Worm (Caenorhabditis elegans) whole organism, L1 larva: Measurements from ENCODE around the gene C13G3.1.

Experiments used
- ama-1 ChIP-seq: fragments of 150-350 bp; optimal IDR thresholded peaks from 2 replicates; lab custom pipeline; 2014
- fos-1 ChIP-seq: fragments of 150-350 bp; optimal IDR thresholded peaks from 2 replicates; lab custom pipeline; 2014; ENCODE audit warnings: missing biosample characterization, missing genetic modification characterization
- lin-14 ChIP-seq: fragments of 200-800 bp; sonication (Bioruptor generic); optimal IDR thresholded peaks from 2 replicates; lab custom pipeline; 2018; ENCODE audit warnings: mild to moderate bottlenecking, missing genetic modification characterization, moderate library complexity, missing compliant biosample characterization
- lin-15B ChIP-seq: fragments of 150-350 bp; sonication (generic microtip); optimal IDR thresholded peaks from 3 replicates; lab custom pipeline; 2014; ENCODE audit warnings: missing biosample characterization, missing genetic modification characterization
- nhr-12 ChIP-seq: sonication (generic microtip); optimal IDR thresholded peaks from 2 replicates; lab custom pipeline; 2017; ENCODE audit warnings: missing biosample characterization, missing genetic modification characterization
- unc-130 ChIP-seq: fragments of 150-350 bp; optimal IDR thresholded peaks from 2 replicates; lab custom pipeline; 2017; ENCODE audit warnings: missing biosample characterization, missing genetic modification characterization, inconsistent platforms
- unc-62 ChIP-seq: fragments of 150-350 bp; optimal IDR thresholded peaks from 2 replicates; lab custom pipeline; 2014; ENCODE audit warnings: missing biosample characterization, missing genetic modification reagents, missing genetic modification characterization
- ztf-11 ChIP-seq, 2 experiments: sonication (generic microtip); optimal IDR thresholded peaks; 2 replicates each; lab custom pipeline; 2016 to 2017; ENCODE audit warnings: missing genetic modification characterization in 2 of 2, missing biosample characterization in 1 of 2, missing compliant biosample characterization in 1 of 2

DNA sequence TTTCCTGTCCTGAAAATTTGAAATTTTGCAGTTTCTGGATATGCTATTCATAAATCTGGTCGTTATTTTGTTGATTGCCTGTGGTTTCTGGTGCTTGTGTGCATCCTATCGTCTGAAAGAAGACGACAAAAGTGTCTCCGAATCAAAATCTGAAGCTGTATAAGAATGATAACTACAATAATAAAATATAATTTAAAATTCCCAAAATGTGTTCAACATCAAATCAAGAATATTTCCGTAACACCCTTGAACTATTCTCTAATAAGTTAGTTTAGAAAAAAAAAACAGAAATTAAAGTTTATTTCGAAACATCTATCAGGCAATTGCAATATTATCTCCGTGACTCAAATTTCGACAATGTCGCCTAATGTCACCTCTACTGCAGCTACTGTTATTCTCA, 28.2 kb upstream of the C13G3.1 start, which contains the start of gene C45B11.8:
- TF ChIP-seq nhr-12 (tag; lab: Kevin White, UChicago) (no peak), lin-14 (GFP tag; lab: Kevin White, UChicago) (no peak), lin-15B (no peak), unc-62 (no peak), ama-1 (lab: Kevin White, UChicago) (no peak), fos-1 (tag; lab: Kevin White, UChicago) (no peak), unc-130 (tag; lab: Kevin White, UChicago) (no peak), ztf-11 (tag; optimal IDR thresholded peaks at IDR 0.05; lab: Kevin White, UChicago) (no peak)
